Fruit fly (Drosophila melanogaster) S2 (cell line): ENCODE results near the gene DCAF12.

Experiments used
- CG8478 ChIP-seq: fragments of >200 bp; optimal IDR thresholded peaks from 2 replicates; lab custom pipeline; 2018
- CTCF ChIP-seq, 2 experiments: fragments of >200 bp; optimal IDR thresholded peaks; 2 replicates each; lab custom pipeline; 2018

dm6 chr3R:12020987-12021386, 4.2 kb upstream of the DCAF12 start:
- TF ChIP-seq CG8478 (no peak), CTCF (optimal IDR thresholded peaks at IDR 0.05; lab: Kevin White, UChicago) (no peak)
